Worm (Caenorhabditis elegans) whole organism, L2 larva: Measurements from ENCODE around the gene F34D6.1.

Experiments
- F13H6.1 ChIP-seq: sonication (generic microtip); optimal IDR thresholded peaks from 2 replicates; lab custom pipeline; 2016; ENCODE audit warnings: missing genetic modification characterization, missing compliant biosample characterization
- R02D3.7 ChIP-seq: fragments of 150-350 bp; optimal IDR thresholded peaks from 2 replicates; lab custom pipeline; 2014; ENCODE audit warnings: missing biosample characterization, missing genetic modification characterization
- dmd-4 ChIP-seq: sonication (generic microtip); optimal IDR thresholded peaks from 2 replicates; lab custom pipeline; 2017; ENCODE audit warnings: missing biosample characterization, missing genetic modification characterization
- elt-1 ChIP-seq: fragments of 150-350 bp; optimal IDR thresholded peaks from 2 replicates; lab custom pipeline; 2014; ENCODE audit warnings: missing biosample characterization, missing genetic modification characterization
- mdl-1 ChIP-seq, 2 experiments: fragments of 150-350 bp in 1 of 2; sonication (generic microtip) in 1 of 2; optimal IDR thresholded peaks; 2 replicates each; lab custom pipeline; 2017; ENCODE audit warnings: missing biosample characterization in 2 of 2, missing genetic modification characterization in 2 of 2
- nhr-12 ChIP-seq: fragments of 150-350 bp; optimal IDR thresholded peaks from 2 replicates; lab custom pipeline; 2014; ENCODE audit warnings: missing biosample characterization, missing genetic modification characterization
- nhr-6 ChIP-seq: fragments of 150-350 bp; optimal IDR thresholded peaks from 2 replicates; lab custom pipeline; 2014; ENCODE audit warnings: missing biosample characterization, missing genetic modification characterization
- skn-1 ChIP-seq: sonication (generic microtip); optimal IDR thresholded peaks from 2 replicates; lab custom pipeline; 2017; ENCODE audit warnings: missing biosample characterization, missing genetic modification characterization
- unc-39 ChIP-seq: fragments of 150-350 bp; optimal IDR thresholded peaks from 2 replicates; lab custom pipeline; 2014; ENCODE audit warnings: missing biosample characterization, missing genetic modification characterization
- unc-55 ChIP-seq: fragments of 150-350 bp; sonication (generic microtip); optimal IDR thresholded peaks from 3 replicates; lab custom pipeline; 2014; ENCODE audit warnings: missing biosample characterization, missing genetic modification reagents, missing genetic modification characterization

DNA sequence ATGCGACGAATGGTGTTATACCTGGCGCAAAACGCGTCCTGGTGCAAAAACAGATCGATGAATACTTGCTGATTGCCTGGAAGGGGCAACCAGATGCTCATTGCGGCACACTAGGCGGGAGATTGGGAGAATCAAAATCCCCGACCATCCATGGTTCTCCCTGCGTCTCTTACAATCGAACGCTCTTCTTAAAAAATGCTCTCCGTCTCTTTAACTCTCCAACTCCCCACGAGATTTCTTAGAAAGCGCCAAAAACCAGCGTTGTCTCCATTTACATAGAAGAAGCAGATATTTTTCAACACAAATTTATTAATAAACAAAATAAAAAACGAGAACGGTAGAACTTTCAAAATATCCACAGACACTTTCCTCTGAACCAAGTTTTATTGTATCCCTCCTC, at the start of gene F34D6.1:
- no peak for TF ChIP-seq unc-55 (GFP tag; lab: Kevin White, UChicago)
- no peak for TF ChIP-seq unc-39
- no peak for TF ChIP-seq mdl-1 (tag; optimal IDR thresholded peaks at IDR 0.05; lab: Kevin White, UChicago)
- no peak for TF ChIP-seq F13H6.1 (tag; lab: Kevin White, UChicago)
- TF ChIP-seq skn-1 (tag; lab: Kevin White, UChicago) = no peak
- no peak for TF ChIP-seq elt-1 (tag; lab: Kevin White, UChicago)
- TF ChIP-seq R02D3.7 = no peak
- TF ChIP-seq dmd-4 (tag; lab: Kevin White, UChicago) = no peak
- no peak for TF ChIP-seq nhr-12 (tag; lab: Kevin White, UChicago)
- TF ChIP-seq nhr-6 = no peak
